Worm (Caenorhabditis elegans) whole organism, early embryonic: ENCODE data around the gene Y67D8C.9.

ENCODE experiments used
- B0310.2 ChIP-seq: sonication (generic microtip); optimal IDR thresholded peaks from 2 replicates; lab custom pipeline; 2016; ENCODE audit warnings: mild to moderate bottlenecking, missing genetic modification characterization, missing compliant biosample characterization
- F13C5.2 ChIP-seq: sonication (generic microtip); optimal IDR thresholded peaks from 2 replicates; lab custom pipeline; 2017; ENCODE audit warnings: mild to moderate bottlenecking, missing genetic modification characterization, inconsistent platforms, missing compliant biosample characterization
- aly-1 ChIP-seq: sonication (generic microtip); optimal IDR thresholded peaks from 2 replicates; lab custom pipeline; 2016; ENCODE audit warnings: missing genetic modification characterization, missing compliant biosample characterization
- ama-1 ChIP-seq: fragments of 150-350 bp; optimal IDR thresholded peaks from 2 replicates; lab custom pipeline; 2014
- ceh-13 ChIP-seq: fragments of 200-800 bp; sonication (Bioruptor generic); optimal IDR thresholded peaks from 2 replicates; lab custom pipeline; 2018; ENCODE audit warnings: mild to moderate bottlenecking, missing genetic modification characterization, missing compliant biosample characterization
- ceh-36 ChIP-seq: sonication (generic microtip); optimal IDR thresholded peaks from 2 replicates; lab custom pipeline; 2016; ENCODE audit warnings: missing genetic modification characterization, inconsistent platforms, missing compliant biosample characterization
- ets-7 ChIP-seq: sonication (generic microtip); optimal IDR thresholded peaks from 2 replicates; lab custom pipeline; 2016; ENCODE audit warnings: missing genotype, missing genetic modification characterization, missing compliant biosample characterization
- flt-1 ChIP-seq: fragments of 200-800 bp; sonication (Bioruptor generic); IDR thresholded peaks from 2 replicates; pipeline ENCODE4 v1.3.6; 2022; ENCODE audit warnings: missing genetic modification characterization, missing compliant biosample characterization
- hmbx-1 ChIP-seq: sonication (generic microtip); optimal IDR thresholded peaks from 2 replicates; lab custom pipeline; 2016; ENCODE audit warnings: mild to moderate bottlenecking, missing genetic modification characterization, missing compliant biosample characterization
- hmg-4 ChIP-seq: fragments of 200-800 bp; sonication (Bioruptor generic); optimal IDR thresholded peaks from 2 replicates; lab custom pipeline; 2018; ENCODE audit warnings: mild to moderate bottlenecking, missing genetic modification characterization, missing compliant biosample characterization
- hnd-1 ChIP-seq: sonication (generic microtip); optimal IDR thresholded peaks from 2 replicates; lab custom pipeline; 2016; ENCODE audit warnings: missing genetic modification characterization, missing compliant biosample characterization
- pes-1 ChIP-seq: fragments of 200-800 bp; sonication (Bioruptor generic); IDR thresholded peaks from 2 replicates; pipeline ENCODE4 v1.3.6; 2022; ENCODE audit warnings: missing genetic modification reagents, missing genetic modification characterization, missing compliant biosample characterization
- scrt-1 ChIP-seq: fragments of 200-800 bp; sonication (Bioruptor generic); IDR thresholded peaks from 2 replicates; pipeline ENCODE4 v1.3.6; 2022; ENCODE audit warnings: missing genetic modification characterization, missing compliant biosample characterization
- sea-1 ChIP-seq: fragments of 200-800 bp; sonication (Bioruptor generic); conservative IDR thresholded peaks from 2 replicates; pipeline ENCODE4 v1.3.6; 2022; ENCODE audit warnings: missing genetic modification characterization, missing compliant biosample characterization
- tbx-11 ChIP-seq: fragments of 200-800 bp; sonication (Bioruptor generic); IDR thresholded peaks from 2 replicates; pipeline ENCODE4 v1.3.6; 2022; ENCODE audit warnings: missing genetic modification characterization, missing compliant biosample characterization
- tbx-37 ChIP-seq: fragments of 200-800 bp; sonication (Bioruptor generic); conservative IDR thresholded peaks from 2 replicates; pipeline ENCODE4 v1.3.6; 2022; ENCODE audit warnings: missing genetic modification reagents, missing genetic modification characterization, missing compliant biosample characterization
- tra-4 ChIP-seq: sonication (generic microtip); optimal IDR thresholded peaks from 2 replicates; lab custom pipeline; 2017; ENCODE audit warnings: missing genetic modification characterization, missing compliant biosample characterization

Gene Y67D8C.9

ce11 chrIV:3046889-3047288, 39.8 kb downstream of the Y67D8C.9 start:
- TF ChIP-seq tbx-11: no peak
- TF ChIP-seq scrt-1 (GFP tag; lab: Robert Waterston, UW): no peak
- no peak for TF ChIP-seq tra-4 (tag; lab: Kevin White, UChicago)
- no peak for TF ChIP-seq ceh-36 (tag; lab: Kevin White, UChicago)
- no peak for TF ChIP-seq flt-1
- TF ChIP-seq ceh-13 (GFP tag; lab: Kevin White, UChicago): no peak
- TF ChIP-seq hnd-1: no peak
- TF ChIP-seq tbx-37 (GFP tag; lab: Robert Waterston, UW): no peak
- no peak for TF ChIP-seq sea-1 (GFP tag; lab: Robert Waterston, UW)
- TF ChIP-seq F13C5.2: no peak
- TF ChIP-seq hmg-4: no peak
- TF ChIP-seq B0310.2 (tag; lab: Kevin White, UChicago): no peak
- TF ChIP-seq pes-1 (GFP tag; lab: Robert Waterston, UW): no peak
- no peak for TF ChIP-seq ets-7 (tag; lab: Kevin White, UChicago)

ce11 chrIV:3046009-3046408, 40.7 kb downstream of the Y67D8C.9 start:
- no peak for TF ChIP-seq ets-7 (tag; lab: Kevin White, UChicago)
- no peak for TF ChIP-seq aly-1 (tag; lab: Kevin White, UChicago)

- TF ChIP-seq tbx-11 (no peak), hmbx-1 (tag; lab: Kevin White, UChicago) (no peak), tbx-37 (GFP tag; lab: Robert Waterston, UW) (no peak), flt-1 (no peak)
Measured at ce11 chrIV:3044158-3044557, 42.6 kb downstream of the Y67D8C.9 start.

- TF ChIP-seq hmbx-1 (tag; lab: Kevin White, UChicago) (no peak), scrt-1 (GFP tag; lab: Robert Waterston, UW) (no peak), tbx-37 (GFP tag; lab: Robert Waterston, UW) (no peak), B0310.2 (tag; lab: Kevin White, UChicago) (no peak), hnd-1 (no peak), aly-1 (tag; lab: Kevin White, UChicago) (no peak), flt-1 (no peak), ama-1 (no peak), ceh-36 (tag; lab: Kevin White, UChicago) (no peak), F13C5.2 (no peak)
Measured at ce11 chrIV:3038740-3039139, 48.0 kb downstream of the Y67D8C.9 start.

ce11 chrIV:3037932-3038331, 48.8 kb downstream of the Y67D8C.9 start:
- TF ChIP-seq hmg-4 (no peak), pes-1 (GFP tag; lab: Robert Waterston, UW) (no peak), aly-1 (tag; lab: Kevin White, UChicago) (no peak), hmbx-1 (tag; lab: Kevin White, UChicago) (no peak), F13C5.2 (no peak), flt-1 (no peak), sea-1 (GFP tag; lab: Robert Waterston, UW) (no peak), tbx-11 (no peak)

ce11 chrIV:3035375-3035774, 51.4 kb downstream of the Y67D8C.9 start:
- TF ChIP-seq tbx-11 (no peak), tra-4 (tag; lab: Kevin White, UChicago) (no peak), aly-1 (tag; lab: Kevin White, UChicago) (no peak), hmbx-1 (tag; lab: Kevin White, UChicago) (no peak), hmg-4 (no peak), sea-1 (GFP tag; lab: Robert Waterston, UW) (no peak), ceh-36 (tag; lab: Kevin White, UChicago) (no peak), F13C5.2 (no peak), flt-1 (no peak), scrt-1 (GFP tag; lab: Robert Waterston, UW) (no peak), ets-7 (tag; lab: Kevin White, UChicago) (no peak), pes-1 (GFP tag; lab: Robert Waterston, UW) (no peak), ama-1 (no peak), tbx-37 (GFP tag; lab: Robert Waterston, UW) (no peak), B0310.2 (tag; lab: Kevin White, UChicago) (no peak), ceh-13 (GFP tag; lab: Kevin White, UChicago) (no peak), hnd-1 (no peak)

- TF ChIP-seq tra-4 (tag; lab: Kevin White, UChicago) (no peak), tbx-37 (GFP tag; lab: Robert Waterston, UW) (no peak), pes-1 (GFP tag; lab: Robert Waterston, UW) (no peak), sea-1 (GFP tag; lab: Robert Waterston, UW) (no peak), hnd-1 (no peak), aly-1 (tag; lab: Kevin White, UChicago) (no peak), ama-1 (no peak), hmg-4 (no peak)
Measured at ce11 chrIV:3032020-3032419, 54.7 kb downstream of the Y67D8C.9 start.

- no peak for TF ChIP-seq F13C5.2
- TF ChIP-seq tbx-11: no peak
- TF ChIP-seq scrt-1 (GFP tag; lab: Robert Waterston, UW): no peak
- TF ChIP-seq sea-1 (GFP tag; lab: Robert Waterston, UW): no peak
Measured at ce11 chrIV:3029882-3030281, 56.8 kb downstream of the Y67D8C.9 start.

ce11 chrIV:3028842-3029241, 57.9 kb downstream of the Y67D8C.9 start, which contains the start of gene ndnf-1:
TSS of gene ndnf-1 (minus strand) at chrIV:3028942.
- TF ChIP-seq tra-4 (tag; lab: Kevin White, UChicago) (no peak), tbx-11 (no peak), hnd-1 (no peak), ama-1 (no peak), scrt-1 (GFP tag; lab: Robert Waterston, UW) (no peak), hmg-4 (no peak), F13C5.2 (no peak), tbx-37 (GFP tag; lab: Robert Waterston, UW) (no peak), flt-1 (no peak), aly-1 (tag; lab: Kevin White, UChicago) (no peak), ets-7 (tag; lab: Kevin White, UChicago) (no peak), sea-1 (GFP tag; lab: Robert Waterston, UW) (no peak), pes-1 (GFP tag; lab: Robert Waterston, UW) (no peak), ceh-36 (tag; lab: Kevin White, UChicago) (no peak)
